Fruit fly (Drosophila melanogaster) whole organism, prepupa: ENCODE data around the gene CG7564.

Experiments used
- Blimp-1 ChIP-seq: fragments of 200-800 bp; sonication (Bioruptor generic); optimal IDR thresholded peaks from 3 replicates; lab custom pipeline; 2017; ENCODE audit warnings: missing biosample characterization, missing genetic modification characterization, mild to moderate bottlenecking, moderate library complexity, missing genetic modification reagents
- CG10631 ChIP-seq: fragments of 200-800 bp; sonication (Bioruptor generic); optimal IDR thresholded peaks from 2 replicates; lab custom pipeline; 2016; ENCODE audit warnings: missing biosample characterization, missing genetic modification characterization
- CG10669 ChIP-seq: fragments of 200-800 bp; sonication (Bioruptor generic); optimal IDR thresholded peaks from 3 replicates; lab custom pipeline; 2018; ENCODE audit warnings: missing biosample characterization, mild to moderate bottlenecking, missing genetic modification characterization, moderate library complexity
- CG11294 ChIP-seq: fragments of 200-800 bp; sonication (Bioruptor generic); IDR thresholded peaks from 2 replicates; pipeline ENCODE4 v1.3.6; 2022; ENCODE audit warnings: missing biosample characterization, missing genetic modification characterization
- CG11902 ChIP-seq: fragments of 200-800 bp; sonication (Bioruptor generic); optimal IDR thresholded peaks from 3 replicates; lab custom pipeline; 2016; ENCODE audit warnings: missing biosample characterization, missing genetic modification characterization
- CG15336 ChIP-seq: fragments of 200-800 bp; sonication (Bioruptor generic); IDR thresholded peaks from 2 replicates; pipeline ENCODE4 v1.3.6; 2022; ENCODE audit warnings: missing biosample characterization, missing genetic modification characterization
- CG1621 ChIP-seq: fragments of 200-800 bp; sonication (Bioruptor generic); optimal IDR thresholded peaks from 3 replicates; lab custom pipeline; 2018; ENCODE audit warnings: missing biosample characterization, mild to moderate bottlenecking, missing genetic modification characterization
- CG16779 ChIP-seq: fragments of 200-800 bp; sonication (Bioruptor generic); optimal IDR thresholded peaks from 3 replicates; lab custom pipeline; 2017; ENCODE audit warnings: missing biosample characterization, mild to moderate bottlenecking, missing genetic modification characterization
- CG3032 ChIP-seq: fragments of 200-800 bp; optimal IDR thresholded peaks from 2 replicates; lab custom pipeline; 2019; ENCODE audit warnings: missing biosample characterization, mild to moderate bottlenecking, missing genetic modification characterization, moderate library complexity
- CG31627 ChIP-seq: fragments of 200-800 bp; sonication (Bioruptor generic); optimal IDR thresholded peaks from 3 replicates; lab custom pipeline; 2016; ENCODE audit warnings: missing biosample characterization, missing genetic modification characterization
- CG32006 ChIP-seq: fragments of 200-800 bp; sonication (Bioruptor generic); optimal IDR thresholded peaks from 3 replicates; lab custom pipeline; 2017; ENCODE audit warnings: missing biosample characterization, mild to moderate bottlenecking, missing genetic modification characterization
- CG34406 ChIP-seq: fragments of 200-800 bp; sonication (Bioruptor generic); optimal IDR thresholded peaks from 3 replicates; lab custom pipeline; 2016; ENCODE audit warnings: missing biosample characterization, missing genetic modification characterization
- CG3919 ChIP-seq: fragments of 200-800 bp; sonication (Bioruptor generic); optimal IDR thresholded peaks from 3 replicates; lab custom pipeline; 2016; ENCODE audit warnings: missing biosample characterization, missing genetic modification characterization
- CG6792 ChIP-seq: fragments of 200-800 bp; sonication (Bioruptor generic); optimal IDR thresholded peaks from 3 replicates; lab custom pipeline; 2016; ENCODE audit warnings: missing biosample characterization, missing genetic modification characterization
- CG6808 ChIP-seq: fragments of 200-800 bp; sonication (Bioruptor generic); optimal IDR thresholded peaks from 3 replicates; lab custom pipeline; 2017; ENCODE audit warnings: missing biosample characterization, missing genetic modification characterization, mild to moderate bottlenecking, moderate library complexity, missing genetic modification reagents
- CG7368 ChIP-seq: fragments of 200-800 bp; sonication (Bioruptor generic); optimal IDR thresholded peaks from 3 replicates; lab custom pipeline; 2016; ENCODE audit warnings: missing biosample characterization, missing genetic modification characterization
- CG8119 ChIP-seq: fragments of 200-800 bp; sonication (Bioruptor generic); IDR thresholded peaks from 3 replicates; pipeline ENCODE4 v1.3.6; 2022; ENCODE audit warnings: missing biosample characterization, missing genetic modification characterization
- CG8319 ChIP-seq: fragments of 200-800 bp; sonication (Bioruptor generic); optimal IDR thresholded peaks from 3 replicates; lab custom pipeline; 2016; ENCODE audit warnings: missing biosample characterization, missing genetic modification characterization
- CG8632 ChIP-seq: fragments of 200-800 bp; sonication (Bioruptor generic); optimal IDR thresholded peaks from 3 replicates; lab custom pipeline; 2016; ENCODE audit warnings: missing biosample characterization, missing genetic modification characterization
- Eip75B ChIP-seq: fragments of 200-800 bp; sonication (Bioruptor generic); optimal IDR thresholded peaks from 3 replicates; lab custom pipeline; 2016; ENCODE audit warnings: missing biosample characterization, missing genetic modification characterization
- Eip78C ChIP-seq: fragments of 200-800 bp; sonication (Bioruptor generic); peaks from one replicate; lab custom pipeline; 2016; ENCODE audit warnings: missing biosample characterization, missing genetic modification characterization
- Eip93F ChIP-seq: fragments of 200-800 bp; sonication (Bioruptor generic); optimal IDR thresholded peaks from 2 replicates; lab custom pipeline; 2016; ENCODE audit warnings: missing biosample characterization, mild to moderate bottlenecking, missing genetic modification characterization
- Ets96B ChIP-seq: fragments of 200-800 bp; optimal IDR thresholded peaks from 2 replicates; lab custom pipeline; 2019; ENCODE audit warnings: missing biosample characterization, mild to moderate bottlenecking, missing genetic modification characterization, moderate library complexity
- Hr39 ChIP-seq: fragments of 200-800 bp; sonication (Bioruptor generic); optimal IDR thresholded peaks from 2 replicates; lab custom pipeline; 2016; ENCODE audit warnings: missing biosample characterization, missing genetic modification characterization
- Hr4 ChIP-seq: fragments of 200-800 bp; sonication (Bioruptor generic); optimal IDR thresholded peaks from 3 replicates; lab custom pipeline; 2016; ENCODE audit warnings: missing biosample characterization, missing genetic modification characterization
- Lpt ChIP-seq: fragments of 200-800 bp; sonication (Bioruptor generic); optimal IDR thresholded peaks from 3 replicates; lab custom pipeline; 2016; ENCODE audit warnings: missing biosample characterization, missing genetic modification characterization
- Met ChIP-seq: fragments of 200-800 bp; sonication (Bioruptor generic); optimal IDR thresholded peaks from 3 replicates; lab custom pipeline; 2016; ENCODE audit warnings: missing biosample characterization, missing genetic modification characterization
- OdsH ChIP-seq: fragments of 200-800 bp; sonication (Bioruptor generic); optimal IDR thresholded peaks from 3 replicates; lab custom pipeline; 2016; ENCODE audit warnings: missing biosample characterization, missing genetic modification characterization
- Smox ChIP-seq: fragments of 200-800 bp; sonication (Bioruptor generic); optimal IDR thresholded peaks from 3 replicates; lab custom pipeline; 2016; ENCODE audit warnings: missing biosample characterization, missing genetic modification characterization
- Sox102F ChIP-seq: fragments of 200-800 bp; sonication (Bioruptor generic); optimal IDR thresholded peaks from 2 replicates; lab custom pipeline; 2016; ENCODE audit warnings: missing biosample characterization, mild to moderate bottlenecking, missing genetic modification characterization
- Sox14 ChIP-seq: fragments of 200-800 bp; sonication (Bioruptor generic); optimal IDR thresholded peaks from 3 replicates; lab custom pipeline; 2016; ENCODE audit warnings: missing biosample characterization, missing genetic modification characterization
- achi ChIP-seq: fragments of 200-800 bp; sonication (Bioruptor generic); optimal IDR thresholded peaks from 3 replicates; lab custom pipeline; 2016; ENCODE audit warnings: missing biosample characterization, missing genetic modification characterization
- acj6 ChIP-seq: fragments of 200-800 bp; sonication (Bioruptor generic); optimal IDR thresholded peaks from 3 replicates; lab custom pipeline; 2016; ENCODE audit warnings: missing biosample characterization, missing genetic modification characterization
- cyc ChIP-seq: fragments of 200-800 bp; sonication (Bioruptor generic); optimal IDR thresholded peaks from 3 replicates; lab custom pipeline; 2016; ENCODE audit warnings: missing biosample characterization, missing genetic modification characterization
- dac ChIP-seq: fragments of 200-800 bp; sonication (Bioruptor generic); optimal IDR thresholded peaks from 2 replicates; lab custom pipeline; 2017; ENCODE audit warnings: missing biosample characterization, mild to moderate bottlenecking, missing genetic modification characterization
- dsx ChIP-seq: fragments of 200-800 bp; optimal IDR thresholded peaks from 3 replicates; lab custom pipeline; 2019; ENCODE audit warnings: missing biosample characterization, mild to moderate bottlenecking, missing genetic modification characterization, moderate library complexity; ENCODE audit not compliant: poor library complexity, severe bottlenecking
- eg ChIP-seq: fragments of 200-800 bp; sonication (Bioruptor generic); IDR thresholded peaks from 3 replicates; pipeline ENCODE4 v1.3.6; 2022; ENCODE audit warnings: missing biosample characterization, missing genetic modification characterization
- esn ChIP-seq: fragments of 200-800 bp; sonication (Bioruptor generic); optimal IDR thresholded peaks from 2 replicates; lab custom pipeline; 2016; ENCODE audit warnings: missing biosample characterization, mild to moderate bottlenecking, missing genetic modification characterization, moderate library complexity
- fd85E ChIP-seq: fragments of 200-800 bp; sonication (Bioruptor generic); optimal IDR thresholded peaks from 3 replicates; lab custom pipeline; 2016; ENCODE audit warnings: missing biosample characterization, missing genetic modification characterization
- lz ChIP-seq: fragments of 200-800 bp; sonication (Bioruptor generic); optimal IDR thresholded peaks from 3 replicates; lab custom pipeline; 2016; ENCODE audit warnings: missing biosample characterization, missing genetic modification characterization
- net ChIP-seq: fragments of 200-800 bp; sonication (Bioruptor generic); optimal IDR thresholded peaks from 3 replicates; lab custom pipeline; 2016; ENCODE audit warnings: missing biosample characterization, missing genetic modification characterization
- pdm3 ChIP-seq: fragments of 200-800 bp; sonication (Bioruptor generic); optimal IDR thresholded peaks from 3 replicates; lab custom pipeline; 2016; ENCODE audit warnings: missing biosample characterization, missing genetic modification characterization
- salr ChIP-seq, 2 experiments: fragments of 200-800 bp; sonication (Bioruptor generic); optimal IDR thresholded peaks; 3 replicates each; lab custom pipeline; 2016 to 2018; ENCODE audit warnings: missing biosample characterization in 2 of 2, missing genetic modification characterization in 2 of 2, mild to moderate bottlenecking in 1 of 2
- spab ChIP-seq: fragments of 200-800 bp; sonication (Bioruptor generic); optimal IDR thresholded peaks from 2 replicates; lab custom pipeline; 2017; ENCODE audit warnings: missing biosample characterization, mild to moderate bottlenecking, missing genetic modification characterization, missing genetic modification reagents
- ss ChIP-seq, 2 experiments: fragments of 200-800 bp; sonication (Bioruptor generic); optimal IDR thresholded peaks; 2 replicates in 1 of 2; 3 replicates in 1 of 2; lab custom pipeline; 2017 to 2018; ENCODE audit warnings: mild to moderate bottlenecking in 2 of 2, missing biosample characterization in 2 of 2, missing genetic modification characterization in 2 of 2, moderate library complexity in 1 of 2
- svp ChIP-seq: fragments of 200-800 bp; sonication (Bioruptor generic); peaks from one replicate; lab custom pipeline; 2016; ENCODE audit warnings: missing biosample characterization, missing genetic modification characterization
- topi ChIP-seq: fragments of 200-800 bp; sonication (Bioruptor generic); optimal IDR thresholded peaks from 3 replicates; lab custom pipeline; 2016; ENCODE audit warnings: missing biosample characterization, missing genetic modification characterization
- vri ChIP-seq: fragments of 200-800 bp; sonication (Bioruptor generic); optimal IDR thresholded peaks from 3 replicates; lab custom pipeline; 2016; ENCODE audit warnings: missing biosample characterization, mild to moderate bottlenecking, missing genetic modification characterization

The CG7564 gene

DNA sequence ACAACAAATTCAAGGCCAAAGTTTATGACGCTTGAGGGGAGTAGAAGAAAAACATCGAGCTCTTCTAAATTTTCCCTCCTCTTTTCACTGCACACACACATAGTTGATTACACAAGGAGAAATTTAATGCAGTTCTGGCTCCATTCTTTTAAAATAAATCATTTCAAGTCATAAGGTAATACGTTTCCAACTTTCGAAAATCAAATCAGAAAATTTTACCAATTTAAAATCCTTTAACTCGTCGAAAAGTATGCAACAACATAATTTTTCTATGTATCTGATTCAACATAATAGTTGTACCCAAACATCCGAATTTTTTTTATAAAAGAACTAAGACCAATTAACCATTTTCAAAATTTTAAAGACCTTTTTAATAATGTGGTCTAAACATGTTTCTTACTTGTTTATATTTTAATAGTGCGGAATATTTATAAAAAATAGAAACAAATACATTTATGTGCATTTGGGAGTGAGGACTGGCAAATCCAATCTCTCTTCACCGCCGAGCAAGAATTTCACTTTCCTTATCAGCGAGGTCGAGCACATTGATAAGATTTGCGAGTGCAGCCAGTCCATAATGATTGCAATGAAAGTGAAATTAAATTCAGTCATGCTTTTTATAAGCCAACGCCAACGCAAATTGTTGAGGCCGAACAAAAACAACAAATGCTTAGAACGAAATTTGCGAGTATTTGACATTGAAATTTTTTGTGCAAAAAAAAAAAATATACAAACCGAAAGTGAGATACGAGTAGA, 7.9 kb upstream of the CG7564 start:
- TF ChIP-seq Sox14 (GFP tag; lab: Kevin White, UChicago) (peak; percentile 39), CG1621 (tag; lab: Kevin White, UChicago) (no peak), eg (GFP tag; lab: Robert Waterston, UW) (0 out of 3 replicates have a peak, but pooled peaks have one; percentile 24), lz (GFP tag; lab: Kevin White, UChicago) (peak; percentile 25), achi (GFP tag; lab: Kevin White, UChicago) (peak; percentile 45), vri (peak; percentile 14), CG11294 (GFP tag; lab: Robert Waterston, UW) (no peak), CG32006 (GFP tag; lab: Kevin White, UChicago) (peak; percentile 54), net (GFP tag; lab: Kevin White, UChicago) (peak; percentile 46), dsx (GFP tag; lab: Kevin White, UChicago) (peak; percentile 22), Blimp-1 (GFP tag; lab: Kevin White, UChicago) (no peak), Sox102F (GFP tag; lab: Kevin White, UChicago) (peak; percentile 58), CG11902 (GFP tag; lab: Kevin White, UChicago) (no peak), Eip93F (GFP tag; lab: Kevin White, UChicago) (peak; percentile 68), CG15336 (GFP tag; lab: Robert Waterston, UW) (no peak), fd85E (no peak), salr (GFP tag; optimal IDR thresholded peaks at IDR 0.05; lab: Kevin White, UChicago) (peak in 1 of 2 experiments; percentile 12), dac (GFP tag; lab: Kevin White, UChicago) (no peak), Met (GFP tag; lab: Kevin White, UChicago) (peak; percentile 65), CG8632 (GFP tag; lab: Kevin White, UChicago) (peak; percentile 56), CG10631 (GFP tag; lab: Kevin White, UChicago) (peak; percentile 49), CG8119 (GFP tag; lab: Robert Waterston, UW) (peak; percentile 25; the same call in 1 of the 3 replicates), Hr4 (GFP tag; lab: Kevin White, UChicago) (peak; percentile 46), svp (GFP tag; lab: Kevin White, UChicago) (peak; percentile 81), ss (GFP tag; optimal IDR thresholded peaks at IDR 0.05; lab: Kevin White, UChicago) (no peak), Ets96B (peak; percentile 44), topi (GFP tag; lab: Kevin White, UChicago) (peak; percentile 43), Eip75B (peak; percentile 41), CG16779 (tag; lab: Kevin White, UChicago) (no peak), Hr39 (GFP tag; lab: Kevin White, UChicago) (peak; percentile 45), CG6808 (GFP tag; lab: Kevin White, UChicago) (peak; percentile 11), CG6792 (GFP tag; lab: Kevin White, UChicago) (peak; percentile 40), CG3919 (GFP tag; lab: Kevin White, UChicago) (peak; percentile 55), CG8319 (peak; percentile 41), CG31627 (GFP tag; lab: Kevin White, UChicago) (peak; percentile 32), cyc (peak; percentile 43), CG34406 (GFP tag; lab: Kevin White, UChicago) (peak; percentile 57), Smox (GFP tag; lab: Kevin White, UChicago) (peak; percentile 61), acj6 (GFP tag; lab: Kevin White, UChicago) (peak; percentile 63), spab (GFP tag; lab: Kevin White, UChicago) (peak; percentile 24), Lpt (GFP tag; lab: Kevin White, UChicago) (no peak), CG3032 (peak; percentile 30), pdm3 (GFP tag; lab: Kevin White, UChicago) (peak; percentile 54), Eip78C (peak; percentile 89), CG10669 (GFP tag; lab: Kevin White, UChicago) (peak; percentile 45), esn (peak; percentile 71), OdsH (peak; percentile 48), CG7368 (GFP tag; lab: Kevin White, UChicago) (no peak)
- TF ChIP-seq, all 60 proteins: peak for 37
